Worm (Caenorhabditis elegans) whole organism, midembryonic: ENCODE data around the gene bub-3.

Source experiments
- T22C8.4 ChIP-seq: fragments of 200-800 bp; sonication (Bioruptor generic); IDR thresholded peaks from 2 replicates; pipeline ENCODE4 v1.3.6; 2022; ENCODE audit warnings: missing genetic modification characterization, missing compliant biosample characterization
- cog-1 ChIP-seq: sonication (generic microtip); optimal IDR thresholded peaks from 2 replicates; lab custom pipeline; 2016; ENCODE audit warnings: missing genetic modification characterization, missing compliant biosample characterization
- flt-1 ChIP-seq: fragments of 200-800 bp; sonication (Bioruptor generic); IDR thresholded peaks from 2 replicates; pipeline ENCODE4 v1.3.6; 2022; ENCODE audit warnings: missing genetic modification characterization, missing compliant biosample characterization
- klf-2 ChIP-seq: fragments of 200-800 bp; sonication (Bioruptor generic); conservative IDR thresholded peaks from 2 replicates; pipeline ENCODE4 v1.3.6; 2022; ENCODE audit warnings: missing genetic modification reagents, missing genetic modification characterization, missing compliant biosample characterization
- med-1 ChIP-seq: sonication (generic microtip); optimal IDR thresholded peaks from 2 replicates; lab custom pipeline; 2017; ENCODE audit warnings: missing genetic modification characterization, mild to moderate bottlenecking, missing compliant biosample characterization, antibody characterized with exemption, missing genetic modification reagents; ENCODE audit not compliant: insufficient read depth
- ref-1 ChIP-seq: fragments of 200-800 bp; sonication (Bioruptor generic); conservative IDR thresholded peaks from 2 replicates; pipeline ENCODE4 v1.3.6; 2022; ENCODE audit warnings: missing genetic modification reagents, missing genetic modification characterization, missing compliant biosample characterization
- tab-1 ChIP-seq: fragments of 200-800 bp; sonication (Bioruptor generic); IDR thresholded peaks from 2 replicates; pipeline ENCODE4 v1.3.6; 2022; ENCODE audit warnings: missing genetic modification characterization, missing compliant biosample characterization
- ztf-23 ChIP-seq: fragments of 200-800 bp; sonication (Bioruptor generic); IDR thresholded peaks from 2 replicates; pipeline ENCODE4 v1.3.6; 2022; ENCODE audit warnings: missing genetic modification reagents, missing genetic modification characterization, missing compliant biosample characterization
- ztf-29 ChIP-seq: fragments of 200-800 bp; sonication (Bioruptor generic); IDR thresholded peaks from 2 replicates; pipeline ENCODE4 v1.3.6; 2022; ENCODE audit warnings: missing genetic modification reagents, missing genetic modification characterization, missing compliant biosample characterization

bub-3 gene

DNA sequence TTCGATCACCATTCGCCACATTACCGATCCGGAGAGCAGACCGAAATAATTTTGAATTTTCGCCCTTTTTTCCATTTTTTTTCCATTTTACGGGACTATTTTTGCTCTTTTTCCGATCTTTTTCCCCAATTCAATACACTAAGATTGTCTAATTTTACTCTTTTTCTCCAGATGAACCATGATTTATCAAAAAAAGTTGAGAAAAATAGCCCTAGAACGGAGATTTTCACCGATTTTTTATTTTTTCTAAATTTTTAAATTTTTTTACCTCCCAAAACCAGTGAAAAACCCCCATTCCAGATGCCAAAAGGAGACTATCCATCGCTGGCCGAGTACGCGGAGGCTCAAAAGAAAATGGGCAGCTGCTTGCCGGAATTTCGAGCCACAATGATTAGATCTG, 3.6 kb downstream of the bub-3 start, which contains the start of gene Y54G9A.9:
Y54G9A.9 (plus strand) TSS at position 301 of the 400 bp plus-strand sequence.
- TF ChIP-seq ztf-23 (GFP tag; lab: Robert Waterston, UW) (no peak), tab-1 (GFP tag; lab: Robert Waterston, UW) (no peak), klf-2 (no peak), flt-1 (GFP tag; lab: Robert Waterston, UW) (no peak), T22C8.4 (GFP tag; lab: Robert Waterston, UW) (no peak), med-1 (no peak), cog-1 (tag; lab: Kevin White, UChicago) (no peak), ztf-29 (GFP tag; lab: Robert Waterston, UW) (no peak), ref-1 (no peak)

DNA sequence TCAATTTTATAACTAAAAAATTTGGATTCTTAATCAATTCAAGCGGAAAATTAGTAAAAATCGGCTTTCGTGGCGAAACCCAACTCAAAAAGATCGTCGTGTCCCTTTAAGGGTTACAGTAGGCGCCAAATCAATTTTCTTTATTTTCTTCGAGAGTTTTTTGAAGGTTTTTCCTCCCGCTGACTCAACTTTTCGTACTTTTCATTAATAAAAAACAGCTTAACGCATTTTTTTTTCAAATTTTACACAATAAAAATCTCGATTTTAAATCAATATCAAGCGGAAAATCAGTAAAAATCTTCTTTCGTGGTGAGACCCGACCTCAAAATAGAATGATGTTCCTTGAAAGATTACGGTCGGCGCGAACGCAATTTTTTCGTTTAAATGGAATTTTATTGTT, 6.3 kb downstream of the bub-3 start:
- TF ChIP-seq tab-1 (GFP tag; lab: Robert Waterston, UW), result no peak
- no peak for TF ChIP-seq cog-1 (tag; lab: Kevin White, UChicago)
- TF ChIP-seq flt-1 (GFP tag; lab: Robert Waterston, UW), result no peak
- no peak for TF ChIP-seq T22C8.4 (GFP tag; lab: Robert Waterston, UW)
- no peak for TF ChIP-seq med-1
- TF ChIP-seq ref-1, result no peak
- no peak for TF ChIP-seq ztf-29 (GFP tag; lab: Robert Waterston, UW)
- TF ChIP-seq ztf-23 (GFP tag; lab: Robert Waterston, UW), result no peak
- TF ChIP-seq klf-2, result no peak

DNA sequence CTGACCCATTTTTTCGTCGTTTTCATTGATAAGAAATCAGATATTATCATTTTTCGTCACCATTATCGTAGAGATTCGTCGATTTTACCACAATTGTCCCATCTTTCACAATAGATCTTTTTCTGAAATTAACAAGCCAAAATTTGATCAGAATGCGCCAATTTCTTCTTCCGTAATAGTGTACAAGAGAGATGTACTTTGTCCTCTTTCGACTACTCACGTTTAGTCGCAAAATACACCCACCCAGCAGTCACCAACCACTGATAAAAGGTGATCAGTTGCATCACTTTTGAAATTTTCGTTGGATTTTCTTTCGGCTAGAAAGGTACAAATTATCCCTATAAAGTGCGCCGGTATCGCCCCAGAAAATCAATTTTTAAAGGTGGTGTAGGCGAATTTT, 6.7 kb downstream of the bub-3 start:
- TF ChIP-seq klf-2 (no peak), T22C8.4 (GFP tag; lab: Robert Waterston, UW) (no peak), flt-1 (GFP tag; lab: Robert Waterston, UW) (no peak), ref-1 (no peak)

DNA sequence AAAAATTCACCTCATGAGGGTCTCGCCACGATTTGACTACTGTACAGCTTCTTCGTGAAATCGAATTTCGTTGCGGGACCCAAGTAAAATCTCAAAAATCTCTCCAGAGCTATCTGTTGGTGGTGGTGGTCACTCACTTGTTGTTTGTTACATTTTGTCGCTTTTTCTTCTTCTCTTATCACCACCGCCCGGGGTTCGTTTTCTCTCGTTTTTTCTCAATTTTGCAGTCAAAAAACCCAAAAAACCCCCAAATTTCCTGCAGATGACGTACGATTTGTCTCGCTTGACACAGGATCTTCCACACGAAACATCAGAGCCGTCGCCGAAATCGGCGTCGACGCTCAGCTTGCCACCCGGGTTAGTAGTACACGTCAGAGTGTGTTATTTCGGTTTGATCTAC, 10.2 kb downstream of the bub-3 start, which contains the start of gene R06B9.5:
R06B9.5 (plus strand) TSS at position 232 of the 400 bp plus-strand sequence.
- TF ChIP-seq ref-1 (no peak), T22C8.4 (GFP tag; lab: Robert Waterston, UW) (no peak), med-1 (no peak), flt-1 (GFP tag; lab: Robert Waterston, UW) (no peak), tab-1 (GFP tag; lab: Robert Waterston, UW) (no peak), ztf-23 (GFP tag; lab: Robert Waterston, UW) (no peak), cog-1 (tag; lab: Kevin White, UChicago) (no peak), klf-2 (no peak), ztf-29 (GFP tag; lab: Robert Waterston, UW) (no peak)

DNA sequence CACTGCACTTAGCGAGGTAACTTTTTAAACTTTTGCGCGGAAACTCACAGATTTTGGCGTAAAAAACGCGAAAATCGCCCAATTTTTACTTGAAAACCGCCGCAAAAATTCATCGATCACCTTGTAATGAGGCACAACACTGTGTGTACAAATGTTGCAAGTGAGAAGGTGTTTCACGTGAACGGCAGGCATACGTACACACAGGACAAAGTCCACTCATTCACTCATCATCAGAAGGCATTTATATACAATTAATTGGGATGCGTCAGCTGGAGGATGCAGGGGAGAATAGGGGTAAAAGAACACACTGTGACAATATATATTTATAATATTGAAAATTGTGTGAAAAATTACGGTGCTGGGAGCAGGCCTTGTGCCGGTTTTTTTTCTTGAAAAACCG, 11.0 kb downstream of the bub-3 start:
- TF ChIP-seq flt-1 (GFP tag; lab: Robert Waterston, UW), result no peak
- TF ChIP-seq ztf-29 (GFP tag; lab: Robert Waterston, UW), result no peak
- TF ChIP-seq cog-1 (tag; lab: Kevin White, UChicago), result no peak

DNA sequence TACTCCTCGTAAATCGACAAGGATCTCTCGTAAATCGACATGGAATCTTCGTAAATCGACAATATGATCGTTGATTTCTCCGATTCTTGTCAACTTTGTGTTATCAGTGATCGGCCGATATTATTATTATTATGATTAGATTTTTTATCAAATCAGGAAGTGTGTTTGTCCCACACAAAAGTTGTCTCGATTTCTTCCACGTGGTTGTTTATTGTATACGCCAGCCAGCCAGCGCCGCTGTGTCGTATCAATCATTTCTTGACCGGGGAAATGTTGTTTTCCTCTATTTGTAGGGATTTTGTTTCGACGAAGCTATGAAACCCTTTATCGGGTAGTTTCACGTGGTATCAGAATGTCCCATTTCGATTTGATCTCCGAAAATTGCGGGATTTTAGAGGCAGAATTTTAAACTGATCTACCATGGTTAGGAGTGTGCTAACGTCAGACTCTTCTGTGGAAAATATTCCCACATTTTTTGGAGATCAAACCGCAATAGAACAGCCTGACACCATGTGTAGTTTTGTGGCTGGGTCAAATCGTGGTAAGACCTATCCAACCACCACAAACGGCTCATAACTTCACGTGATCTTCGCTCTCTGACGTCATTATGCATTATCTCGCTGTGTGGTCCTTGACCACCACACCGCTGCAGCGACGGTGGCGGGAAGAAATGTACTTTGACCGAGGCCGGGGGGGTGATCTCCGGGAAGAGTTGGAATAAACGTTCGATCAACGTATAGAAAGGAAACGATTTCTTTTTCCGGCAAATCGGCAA, 12.1 kb downstream of the bub-3 start:
- no peak for TF ChIP-seq flt-1 (GFP tag; lab: Robert Waterston, UW)
- TF ChIP-seq med-1, result no peak
- TF ChIP-seq cog-1 (tag; lab: Kevin White, UChicago), result no peak
- no peak for TF ChIP-seq ztf-23 (GFP tag; lab: Robert Waterston, UW)
- TF ChIP-seq klf-2, result no peak
- no peak for TF ChIP-seq tab-1 (GFP tag; lab: Robert Waterston, UW)
- TF ChIP-seq ref-1, result no peak
- no peak for TF ChIP-seq ztf-29 (GFP tag; lab: Robert Waterston, UW)
- TF ChIP-seq T22C8.4 (GFP tag; lab: Robert Waterston, UW), result no peak

DNA sequence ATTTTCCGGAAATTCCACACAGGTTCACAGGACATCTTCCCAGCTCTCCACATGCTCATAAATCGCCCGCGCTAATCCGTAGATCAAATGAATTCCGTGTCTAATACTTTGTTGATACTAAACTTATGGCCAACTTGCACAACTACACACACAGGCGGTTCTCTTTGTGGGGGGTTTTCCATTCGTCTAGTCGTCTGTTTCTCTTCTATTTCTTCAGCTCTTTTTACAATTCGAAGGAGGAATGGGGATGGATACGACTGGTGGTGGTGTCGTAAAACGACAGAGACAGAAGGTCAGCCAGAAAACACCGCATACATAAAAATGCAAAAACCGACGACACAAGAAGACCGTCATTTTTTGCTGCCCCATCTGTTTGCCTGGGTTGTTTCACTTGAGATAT, 13.6 kb downstream of the bub-3 start:
- TF ChIP-seq T22C8.4 (GFP tag; lab: Robert Waterston, UW), result no peak
- no peak for TF ChIP-seq ztf-23 (GFP tag; lab: Robert Waterston, UW)
- TF ChIP-seq med-1, result no peak
- no peak for TF ChIP-seq klf-2
- no peak for TF ChIP-seq tab-1 (GFP tag; lab: Robert Waterston, UW)
- no peak for TF ChIP-seq cog-1 (tag; lab: Kevin White, UChicago)

DNA sequence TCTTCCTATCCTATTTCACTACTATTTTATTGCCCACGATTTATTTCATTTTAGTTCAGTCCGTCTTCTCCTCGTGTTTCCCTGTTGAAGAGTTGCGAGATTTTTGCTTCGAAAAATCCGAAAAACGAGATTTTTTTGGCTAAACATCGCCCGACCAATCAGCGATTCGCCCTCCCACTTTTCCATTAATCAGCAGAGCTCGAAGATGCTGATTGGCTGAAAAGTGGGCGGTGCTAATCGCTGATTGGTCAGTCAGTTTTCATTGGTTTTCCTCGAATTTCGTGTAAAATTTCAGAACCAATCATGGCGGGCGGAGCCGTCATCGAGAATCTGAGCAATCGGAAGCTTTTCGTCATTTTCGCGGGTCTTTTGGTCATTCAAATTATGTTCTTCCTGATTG, 15.6 kb downstream of the bub-3 start, which contains the start of gene mig-14:
mig-14 (plus strand) TSS at position 290 of the 400 bp plus-strand sequence.
- TF ChIP-seq ztf-29 (GFP tag; lab: Robert Waterston, UW) (no peak), T22C8.4 (GFP tag; lab: Robert Waterston, UW) (no peak), ztf-23 (GFP tag; lab: Robert Waterston, UW) (no peak), cog-1 (tag; lab: Kevin White, UChicago) (no peak), med-1 (no peak), ref-1 (no peak), klf-2 (no peak)

DNA sequence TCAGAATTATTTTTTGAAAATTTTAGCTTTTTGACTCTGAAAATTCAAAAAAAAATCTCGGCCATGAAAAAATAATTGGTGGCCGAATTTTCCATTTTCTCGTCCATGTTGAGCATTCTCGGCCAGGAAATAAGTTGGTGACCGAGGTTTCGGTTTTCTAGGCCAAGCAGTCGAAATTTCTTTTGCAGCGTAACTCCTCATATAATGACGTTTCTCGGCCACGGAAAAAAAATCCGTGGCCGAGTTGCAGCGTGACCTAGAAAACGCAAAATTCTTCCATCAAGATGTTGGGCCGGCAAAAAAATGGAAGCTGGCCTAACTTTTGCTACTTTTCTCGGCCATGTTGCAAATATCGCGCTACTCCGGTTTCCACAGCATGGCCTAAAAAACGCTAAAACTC, 24.3 kb downstream of the bub-3 start:
- TF ChIP-seq flt-1 (GFP tag; lab: Robert Waterston, UW) (no peak), med-1 (no peak)

DNA sequence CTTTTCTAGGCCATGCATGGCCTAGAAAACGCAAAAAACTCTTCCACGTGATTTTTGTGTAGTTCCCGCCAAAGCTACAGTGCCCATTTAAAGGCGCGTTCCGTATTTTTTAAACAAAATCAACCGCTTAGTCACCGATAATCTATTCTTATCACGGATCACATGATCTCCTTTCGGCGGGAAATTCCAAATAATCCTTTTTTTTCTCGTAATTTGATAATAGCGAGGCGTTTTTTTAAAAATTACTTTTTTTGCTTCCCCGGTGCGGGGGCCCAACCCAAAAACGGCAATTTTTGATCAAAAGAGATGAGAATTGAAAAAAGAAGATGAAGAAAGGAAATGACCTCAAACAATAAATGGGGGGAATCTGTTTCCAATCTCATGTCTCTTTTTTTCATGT, 25.2 kb downstream of the bub-3 start:
- TF ChIP-seq tab-1 (GFP tag; lab: Robert Waterston, UW) (no peak), flt-1 (GFP tag; lab: Robert Waterston, UW) (no peak), klf-2 (no peak), cog-1 (tag; lab: Kevin White, UChicago) (no peak)

DNA sequence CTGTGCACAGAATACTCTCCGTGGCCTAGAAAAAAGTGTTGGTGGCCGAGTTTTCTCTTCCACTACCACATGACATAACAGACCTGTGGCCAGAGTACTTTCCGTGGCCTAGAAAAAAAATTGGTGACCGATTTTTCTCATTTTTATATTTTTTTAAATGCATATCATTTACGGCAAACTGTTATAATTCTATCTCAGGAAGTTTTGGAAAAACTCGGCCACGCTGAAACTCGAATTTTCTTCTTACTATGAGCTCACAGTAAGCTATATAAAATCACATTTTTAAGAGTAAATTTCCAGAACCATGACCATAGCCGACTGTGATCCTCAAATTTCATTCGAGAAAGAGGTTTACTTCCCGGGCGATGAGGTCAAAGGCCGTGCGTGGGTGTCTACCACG, 26.2 kb downstream of the bub-3 start, which contains the start of gene arrd-14:
arrd-14 (plus strand) TSS at position 301 of the 400 bp plus-strand sequence.
- TF ChIP-seq ref-1 (no peak), flt-1 (GFP tag; lab: Robert Waterston, UW) (no peak), ztf-23 (GFP tag; lab: Robert Waterston, UW) (no peak), med-1 (no peak), T22C8.4 (GFP tag; lab: Robert Waterston, UW) (no peak), cog-1 (tag; lab: Kevin White, UChicago) (no peak), ztf-29 (GFP tag; lab: Robert Waterston, UW) (no peak), tab-1 (GFP tag; lab: Robert Waterston, UW) (no peak), klf-2 (no peak)
